Fruit fly (Drosophila melanogaster) whole organism, embryonic: ENCODE data around the gene MSBP.

Experiments
- C15 ChIP-seq: fragments of 200-800 bp; sonication (Bioruptor generic); IDR thresholded peaks from 3 replicates; pipeline ENCODE4 v1.3.6; 2022; ENCODE audit warnings: missing biosample characterization, missing genetic modification characterization
- CG10267 ChIP-seq: fragments of 200-800 bp; sonication (Bioruptor generic); optimal IDR thresholded peaks from 2 replicates; lab custom pipeline; 2018; ENCODE audit warnings: missing biosample characterization, mild to moderate bottlenecking, missing genetic modification characterization, moderate library complexity
- CG10321 ChIP-seq: fragments of 200-800 bp; sonication (Bioruptor generic); IDR thresholded peaks from 2 replicates; pipeline ENCODE4 v1.3.6; 2022; ENCODE audit warnings: missing biosample characterization, missing genetic modification characterization
- CG13894 ChIP-seq: fragments of 200-800 bp; sonication (Bioruptor generic); optimal IDR thresholded peaks from 3 replicates; lab custom pipeline; 2018; ENCODE audit warnings: missing biosample characterization, mild to moderate bottlenecking, missing genetic modification characterization, moderate library complexity
- CG14441 ChIP-seq: fragments of 200-800 bp; sonication (Bioruptor generic); IDR thresholded peaks from 2 replicates; pipeline ENCODE4 v1.3.6; 2022; ENCODE audit warnings: missing biosample characterization, missing genetic modification characterization
- CG15269 ChIP-seq: fragments of 200-800 bp; sonication (Bioruptor generic); optimal IDR thresholded peaks from 2 replicates; lab custom pipeline; 2018; ENCODE audit warnings: missing biosample characterization, mild to moderate bottlenecking, missing genetic modification characterization, moderate library complexity
- CG16863 ChIP-seq: fragments of 200-800 bp; sonication (Bioruptor generic); optimal IDR thresholded peaks from 3 replicates; lab custom pipeline; 2016; ENCODE audit warnings: missing biosample characterization, missing genetic modification characterization
- CG17186 ChIP-seq: fragments of 200-800 bp; sonication (Bioruptor generic); optimal IDR thresholded peaks from 3 replicates; lab custom pipeline; 2017; ENCODE audit warnings: missing biosample characterization, missing genetic modification reagents, missing genetic modification characterization
- CG17568 ChIP-seq: fragments of 200-800 bp; sonication (Bioruptor generic); optimal IDR thresholded peaks from 2 replicates; lab custom pipeline; 2018; ENCODE audit warnings: missing biosample characterization, mild to moderate bottlenecking, missing genetic modification characterization, moderate library complexity
- CG18011 ChIP-seq: fragments of 200-800 bp; sonication (Bioruptor generic); optimal IDR thresholded peaks from 2 replicates; lab custom pipeline; 2017; ENCODE audit warnings: missing biosample characterization, missing genetic modification characterization, mild to moderate bottlenecking, moderate library complexity, missing genotype
- CG2120 ChIP-seq: fragments of 200-800 bp; sonication (Bioruptor generic); optimal IDR thresholded peaks from 3 replicates; lab custom pipeline; 2016; ENCODE audit warnings: missing biosample characterization, missing genetic modification characterization
- CG2678 ChIP-seq: fragments of 200-800 bp; sonication (Bioruptor generic); optimal IDR thresholded peaks from 3 replicates; lab custom pipeline; 2019; ENCODE audit warnings: missing biosample characterization, mild to moderate bottlenecking, missing genetic modification characterization, moderate library complexity
- CG2889 ChIP-seq: fragments of 200-800 bp; sonication (Bioruptor generic); IDR thresholded peaks from 3 replicates; pipeline ENCODE4 v1.3.6; 2022; ENCODE audit warnings: missing biosample characterization, missing genetic modification characterization
- CG32772 ChIP-seq: fragments of 200-800 bp; sonication (Bioruptor generic); IDR thresholded peaks from 2 replicates; pipeline ENCODE4 v1.3.6; 2022; ENCODE audit warnings: missing biosample characterization, missing genetic modification characterization
- CG4820 ChIP-seq: fragments of 200-800 bp; sonication (Bioruptor generic); optimal IDR thresholded peaks from 3 replicates; lab custom pipeline; 2016; ENCODE audit warnings: missing biosample characterization, missing genetic modification characterization
- CG8290 ChIP-seq, 3 experiments: fragments of 200-800 bp; sonication (Bioruptor generic); optimal IDR thresholded peaks; 2 replicates each; lab custom pipeline; 2016 to 2019; ENCODE audit warnings: missing biosample characterization in 3 of 3, missing genetic modification characterization in 3 of 3, mild to moderate bottlenecking in 2 of 3, moderate library complexity in 1 of 3
- CG8765 ChIP-seq: fragments of 200-800 bp; sonication (Bioruptor generic); IDR thresholded peaks from 2 replicates; pipeline ENCODE4 v1.3.6; 2022; ENCODE audit warnings: missing biosample characterization, missing genetic modification characterization
- CoRest ChIP-seq: fragments of 200-800 bp; sonication (Bioruptor generic); optimal IDR thresholded peaks from 3 replicates; lab custom pipeline; 2018; ENCODE audit warnings: missing biosample characterization, mild to moderate bottlenecking, missing genetic modification characterization, moderate library complexity
- D19A ChIP-seq: fragments of 200-800 bp; optimal IDR thresholded peaks from 3 replicates; lab custom pipeline; 2019; ENCODE audit warnings: missing biosample characterization, mild to moderate bottlenecking, missing genetic modification characterization, moderate library complexity
- Drgx ChIP-seq: fragments of 200-800 bp; sonication (Bioruptor generic); IDR thresholded peaks from 2 replicates; pipeline ENCODE4 v1.3.6; 2022; ENCODE audit warnings: missing biosample characterization, missing genetic modification characterization
- MESR4 ChIP-seq: fragments of 200-800 bp; sonication (Bioruptor generic); optimal IDR thresholded peaks from 2 replicates; lab custom pipeline; 2018; ENCODE audit warnings: missing biosample characterization, mild to moderate bottlenecking, missing genetic modification characterization, moderate library complexity
- Med ChIP-seq: fragments of 200-800 bp; sonication (Bioruptor generic); peaks from one replicate; lab custom pipeline; 2016; ENCODE audit warnings: missing biosample characterization, missing genetic modification characterization, mild to moderate bottlenecking, inconsistent platforms, moderate library complexity
- Optix ChIP-seq: fragments of 200-800 bp; sonication (Bioruptor generic); IDR thresholded peaks from 3 replicates; pipeline ENCODE4 v1.3.6; 2022; ENCODE audit warnings: missing biosample characterization, missing genetic modification characterization
- PHDP ChIP-seq: fragments of 200-800 bp; sonication (Bioruptor generic); optimal IDR thresholded peaks from 3 replicates; lab custom pipeline; 2018; ENCODE audit warnings: missing biosample characterization, mild to moderate bottlenecking, missing genetic modification characterization, moderate library complexity
- Xrp1 ChIP-seq: fragments of 200-800 bp; sonication (Bioruptor generic); IDR thresholded peaks from 2 replicates; pipeline ENCODE4 v1.3.6; 2022; ENCODE audit warnings: missing biosample characterization, missing genetic modification characterization
- aop ChIP-seq: fragments of 200-800 bp; sonication (Bioruptor generic); IDR thresholded peaks from 2 replicates; pipeline ENCODE4 v1.3.6; 2022; ENCODE audit warnings: missing biosample characterization, missing genetic modification characterization
- ara ChIP-seq: fragments of 200-800 bp; sonication (Bioruptor generic); IDR thresholded peaks from 2 replicates; pipeline ENCODE4 v1.3.6; 2022; ENCODE audit warnings: missing biosample characterization, missing genetic modification characterization
- az2 ChIP-seq: fragments of 200-800 bp; sonication (Bioruptor generic); optimal IDR thresholded peaks from 3 replicates; lab custom pipeline; 2016; ENCODE audit warnings: missing biosample characterization, missing genetic modification characterization
- bbx ChIP-seq: fragments of 200-800 bp; sonication (Bioruptor generic); IDR thresholded peaks from 2 replicates; pipeline ENCODE4 v1.3.6; 2022; ENCODE audit warnings: missing biosample characterization, missing genetic modification characterization; ENCODE audit not compliant: partially characterized antibody
- chinmo ChIP-seq: fragments of 200-800 bp; sonication (Bioruptor generic); IDR thresholded peaks from 4 replicates; pipeline ENCODE4 v1.3.6; 2022; ENCODE audit warnings: missing biosample characterization, missing genetic modification characterization; ENCODE audit not compliant: partially characterized antibody
- chm ChIP-seq: fragments of 200-800 bp; sonication (Bioruptor generic); IDR thresholded peaks from 2 replicates; pipeline ENCODE4 v1.3.6; 2022; ENCODE audit warnings: missing biosample characterization, missing genetic modification characterization
- ems ChIP-seq: fragments of 200-800 bp; sonication (Bioruptor generic); optimal IDR thresholded peaks from 3 replicates; lab custom pipeline; 2016; ENCODE audit warnings: missing biosample characterization, missing genetic modification characterization
- en ChIP-seq: fragments of 200-800 bp; sonication (Bioruptor generic); optimal IDR thresholded peaks from 2 replicates; lab custom pipeline; 2016; ENCODE audit warnings: missing biosample characterization, missing genetic modification characterization
- fd64A ChIP-seq: fragments of 200-800 bp; sonication (Bioruptor generic); optimal IDR thresholded peaks from 3 replicates; lab custom pipeline; 2018; ENCODE audit warnings: missing biosample characterization, mild to moderate bottlenecking, missing genetic modification characterization
- gcm ChIP-seq: fragments of 200-800 bp; sonication (Bioruptor generic); optimal IDR thresholded peaks from 2 replicates; lab custom pipeline; 2019; ENCODE audit warnings: missing biosample characterization, mild to moderate bottlenecking, missing genetic modification characterization, moderate library complexity
- insv ChIP-seq, 2 experiments: fragments of 200-800 bp; sonication (Bioruptor generic); optimal IDR thresholded peaks; 3 replicates each; lab custom pipeline; 2016 to 2018; ENCODE audit warnings: missing biosample characterization in 2 of 2, missing genetic modification characterization in 2 of 2
- lab ChIP-seq: fragments of 200-800 bp; sonication (Bioruptor generic); optimal IDR thresholded peaks from 3 replicates; lab custom pipeline; 2017; ENCODE audit warnings: missing biosample characterization, missing genetic modification characterization, mild to moderate bottlenecking, moderate library complexity, missing genetic modification reagents
- lbe ChIP-seq: fragments of 200-800 bp; sonication (Bioruptor generic); optimal IDR thresholded peaks from 2 replicates; lab custom pipeline; 2016; ENCODE audit warnings: missing biosample characterization, mild to moderate bottlenecking, missing genetic modification characterization
- lilli ChIP-seq: fragments of 200-800 bp; sonication (Bioruptor generic); optimal IDR thresholded peaks from 3 replicates; lab custom pipeline; 2016; ENCODE audit warnings: missing biosample characterization, missing genetic modification characterization
- mirr ChIP-seq: fragments of 200-800 bp; sonication (Bioruptor generic); optimal IDR thresholded peaks from 3 replicates; lab custom pipeline; 2018; ENCODE audit warnings: missing biosample characterization, mild to moderate bottlenecking, missing genetic modification characterization
- nerfin-2 ChIP-seq: fragments of 200-800 bp; sonication (Bioruptor generic); IDR thresholded peaks from 2 replicates; pipeline ENCODE4 v1.3.6; 2022; ENCODE audit warnings: missing biosample characterization, missing genetic modification characterization; ENCODE audit not compliant: partially characterized antibody
- pfk ChIP-seq: fragments of 200-800 bp; sonication (Bioruptor generic); optimal IDR thresholded peaks from 2 replicates; lab custom pipeline; 2018; ENCODE audit warnings: missing biosample characterization, mild to moderate bottlenecking, missing genetic modification characterization, moderate library complexity
- pum ChIP-seq: fragments of 200-800 bp; sonication (Bioruptor generic); optimal IDR thresholded peaks from 2 replicates; lab custom pipeline; 2016; ENCODE audit warnings: missing biosample characterization, missing genetic modification characterization
- salm ChIP-seq: fragments of 200-800 bp; sonication (Bioruptor generic); optimal IDR thresholded peaks from 2 replicates; lab custom pipeline; 2018; ENCODE audit warnings: missing biosample characterization, mild to moderate bottlenecking, missing genetic modification characterization
- sc ChIP-seq, 3 experiments: fragments of >200 bp in 2 of 3; fragments of 200-800 bp in 1 of 3; sonication (Bioruptor generic) in 1 of 3; optimal IDR thresholded peaks; 2 replicates in 2 of 3; 3 replicates in 1 of 3; lab custom pipeline; 2017; ENCODE audit warnings: mild to moderate bottlenecking in 1 of 3, missing biosample characterization in 1 of 3, missing genetic modification characterization in 1 of 3, missing genetic modification reagents in 1 of 3
- sob ChIP-seq: fragments of 200-800 bp; sonication (Bioruptor generic); IDR thresholded peaks from 2 replicates; pipeline ENCODE4 v1.3.6; 2022; ENCODE audit warnings: missing biosample characterization, missing genetic modification characterization
- toy ChIP-seq: fragments of 200-800 bp; sonication (Bioruptor generic); IDR thresholded peaks from 2 replicates; pipeline ENCODE4 v1.3.6; 2022; ENCODE audit warnings: missing biosample characterization, missing genetic modification characterization
- trh ChIP-seq: fragments of 200-800 bp; sonication (Bioruptor generic); optimal IDR thresholded peaks from 2 replicates; lab custom pipeline; 2016; ENCODE audit warnings: missing biosample characterization, missing genetic modification characterization

Gene MSBP

DNA sequence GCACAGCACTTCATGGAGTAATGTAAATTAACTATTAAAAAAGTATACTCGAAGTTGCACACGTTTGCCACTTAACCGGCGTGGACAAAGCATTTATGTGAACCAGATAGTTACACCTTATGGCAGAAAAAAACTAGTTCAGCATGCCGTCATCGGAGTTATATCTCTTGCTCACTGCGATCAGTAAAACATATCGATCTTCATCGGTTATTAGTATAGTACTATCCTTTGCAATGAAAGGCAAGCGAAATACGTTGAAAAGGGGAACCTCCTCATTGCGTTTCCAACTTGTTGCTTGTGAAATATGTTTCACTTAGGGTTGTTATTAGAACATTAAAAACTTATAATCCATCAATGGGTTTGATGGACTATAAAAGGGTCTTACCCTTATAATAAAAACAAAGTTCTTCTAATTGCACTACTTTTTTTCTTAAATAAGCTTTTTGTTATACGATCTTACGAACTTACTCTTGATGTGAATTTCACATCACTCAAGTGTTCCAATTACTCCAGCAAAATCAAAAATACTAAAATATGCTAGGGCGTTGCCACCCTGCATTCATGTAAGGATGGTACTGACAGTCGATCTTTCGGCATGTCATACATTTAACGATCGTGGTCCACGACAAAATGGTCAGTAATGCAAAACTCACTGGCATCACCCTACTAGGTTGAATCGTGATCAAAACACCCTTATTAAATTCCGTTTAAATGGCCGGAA lies 19.8 kb upstream of the MSBP start, which contains the start of gene CycD (continued):
- TF ChIP-seq sc (optimal IDR thresholded peaks at IDR 0.05; lab: Kevin White, UChicago) = no peak
- no peak for TF ChIP-seq sc (GFP tag; optimal IDR thresholded peaks at IDR 0.05; lab: Kevin White, UChicago)
- TF ChIP-seq bbx = peak; percentile 68
- TF ChIP-seq CG13894 (tag; lab: Kevin White, UChicago) = no peak
- TF ChIP-seq en = no peak
- TF ChIP-seq Xrp1 (GFP tag; lab: Robert Waterston, UW) = peak; percentile 34; the same call in 1 of the 2 replicates
- peak; percentile 14 for TF ChIP-seq CG2120 (GFP tag; lab: Kevin White, UChicago)
- TF ChIP-seq fd64A = no peak
- no peak for TF ChIP-seq nerfin-2 (GFP tag; lab: Robert Waterston, UW)
- no peak for TF ChIP-seq insv (GFP tag; optimal IDR thresholded peaks at IDR 0.05; lab: Kevin White, UChicago)
- no peak for TF ChIP-seq gcm (GFP tag; lab: Kevin White, UChicago)
- no peak for TF ChIP-seq salm
- no peak for TF ChIP-seq CG16863 (GFP tag; lab: Kevin White, UChicago)
- 0 out of 2 replicates have a peak, but pooled peaks have one; percentile 63 for TF ChIP-seq sob (GFP tag; lab: Robert Waterston, UW)
- no peak for TF ChIP-seq CG15269 (tag; lab: Kevin White, UChicago)
- TF ChIP-seq pfk = peak; percentile 62
- peak; percentile 14 for TF ChIP-seq CG10267 (tag; lab: Kevin White, UChicago)
- TF ChIP-seq CG2678 (tag; lab: Kevin White, UChicago) = no peak
- peak; percentile 29 for TF ChIP-seq lilli (GFP tag; lab: Kevin White, UChicago)
- no peak for TF ChIP-seq az2 (GFP tag; lab: Kevin White, UChicago)
- TF ChIP-seq pum (GFP tag; lab: Kevin White, UChicago) = no peak
- no peak for TF ChIP-seq lab (GFP tag; lab: Kevin White, UChicago)
- no peak for TF ChIP-seq chm (GFP tag; lab: Robert Waterston, UW)
- peak; percentile 81 for TF ChIP-seq Med (GFP tag; lab: Kevin White, UChicago)
- no peak for TF ChIP-seq lbe (GFP tag; lab: Kevin White, UChicago)
- TF ChIP-seq CG4820 (GFP tag; lab: Kevin White, UChicago) = no peak
- no peak for TF ChIP-seq CG10321 (GFP tag; lab: Robert Waterston, UW)
- TF ChIP-seq CG14441 (GFP tag; lab: Robert Waterston, UW) = peak; percentile 59; the same call in 1 of the 2 replicates
- no peak for TF ChIP-seq CG17568
- TF ChIP-seq trh = no peak
- no peak for TF ChIP-seq MESR4 (GFP tag; lab: Kevin White, UChicago)
- no peak for TF ChIP-seq PHDP
- TF ChIP-seq toy (GFP tag; lab: Robert Waterston, UW) = no peak
- TF ChIP-seq CoRest (tag; lab: Kevin White, UChicago) = no peak
- no peak for TF ChIP-seq aop (GFP tag; lab: Robert Waterston, UW)
- no peak for TF ChIP-seq CG17186 (GFP tag; lab: Kevin White, UChicago)
- TF ChIP-seq CG2889 = no peak
- no peak for TF ChIP-seq ems (GFP tag; lab: Kevin White, UChicago)
- TF ChIP-seq CG32772 (GFP tag; lab: Robert Waterston, UW) = no peak
- no peak for TF ChIP-seq C15 (GFP tag; lab: Robert Waterston, UW)
- TF ChIP-seq chinmo (GFP tag; lab: Robert Waterston, UW) = 0 out of 4 replicates have a peak, but pooled peaks have one; percentile 29
- TF ChIP-seq mirr = no peak
- TF ChIP-seq Drgx (GFP tag; lab: Robert Waterston, UW) = no peak
- TF ChIP-seq CG18011 = peak; percentile 96
- TF ChIP-seq CG8290 (GFP tag; optimal IDR thresholded peaks at IDR 0.05; lab: Kevin White, UChicago) = peak; percentile 52
- TF ChIP-seq CG8290 (tag; optimal IDR thresholded peaks at IDR 0.05; lab: Kevin White, UChicago) = no peak
- no peak; the same call in 2 of the 3 replicates for TF ChIP-seq Optix (GFP tag; lab: Robert Waterston, UW)
- TF ChIP-seq D19A (tag; lab: Kevin White, UChicago) = no peak
- no peak for TF ChIP-seq ara (GFP tag; lab: Robert Waterston, UW)
- TF ChIP-seq CG8765 (GFP tag; lab: Robert Waterston, UW) = no peak; the same call in 1 of the 2 replicates
